Worm (Caenorhabditis elegans) whole organism, early embryonic: ENCODE measurements around the gene T22C8.6.

Experiments used
- B0310.2 ChIP-seq: sonication (generic microtip); optimal IDR thresholded peaks from 2 replicates; lab custom pipeline; 2016; ENCODE audit warnings: mild to moderate bottlenecking, missing genetic modification characterization, missing compliant biosample characterization
- F13C5.2 ChIP-seq: sonication (generic microtip); optimal IDR thresholded peaks from 2 replicates; lab custom pipeline; 2017; ENCODE audit warnings: mild to moderate bottlenecking, missing genetic modification characterization, inconsistent platforms, missing compliant biosample characterization
- aly-1 ChIP-seq: sonication (generic microtip); optimal IDR thresholded peaks from 2 replicates; lab custom pipeline; 2016; ENCODE audit warnings: missing genetic modification characterization, missing compliant biosample characterization
- ama-1 ChIP-seq: fragments of 150-350 bp; optimal IDR thresholded peaks from 2 replicates; lab custom pipeline; 2014
- ceh-13 ChIP-seq: fragments of 200-800 bp; sonication (Bioruptor generic); optimal IDR thresholded peaks from 2 replicates; lab custom pipeline; 2018; ENCODE audit warnings: mild to moderate bottlenecking, missing genetic modification characterization, missing compliant biosample characterization
- ceh-36 ChIP-seq: sonication (generic microtip); optimal IDR thresholded peaks from 2 replicates; lab custom pipeline; 2016; ENCODE audit warnings: missing genetic modification characterization, inconsistent platforms, missing compliant biosample characterization
- ets-7 ChIP-seq: sonication (generic microtip); optimal IDR thresholded peaks from 2 replicates; lab custom pipeline; 2016; ENCODE audit warnings: missing genotype, missing genetic modification characterization, missing compliant biosample characterization
- flt-1 ChIP-seq: fragments of 200-800 bp; sonication (Bioruptor generic); IDR thresholded peaks from 2 replicates; pipeline ENCODE4 v1.3.6; 2022; ENCODE audit warnings: missing genetic modification characterization, missing compliant biosample characterization
- hmbx-1 ChIP-seq: sonication (generic microtip); optimal IDR thresholded peaks from 2 replicates; lab custom pipeline; 2016; ENCODE audit warnings: mild to moderate bottlenecking, missing genetic modification characterization, missing compliant biosample characterization
- hmg-4 ChIP-seq: fragments of 200-800 bp; sonication (Bioruptor generic); optimal IDR thresholded peaks from 2 replicates; lab custom pipeline; 2018; ENCODE audit warnings: mild to moderate bottlenecking, missing genetic modification characterization, missing compliant biosample characterization
- hnd-1 ChIP-seq: sonication (generic microtip); optimal IDR thresholded peaks from 2 replicates; lab custom pipeline; 2016; ENCODE audit warnings: missing genetic modification characterization, missing compliant biosample characterization
- pes-1 ChIP-seq: fragments of 200-800 bp; sonication (Bioruptor generic); IDR thresholded peaks from 2 replicates; pipeline ENCODE4 v1.3.6; 2022; ENCODE audit warnings: missing genetic modification reagents, missing genetic modification characterization, missing compliant biosample characterization
- scrt-1 ChIP-seq: fragments of 200-800 bp; sonication (Bioruptor generic); IDR thresholded peaks from 2 replicates; pipeline ENCODE4 v1.3.6; 2022; ENCODE audit warnings: missing genetic modification characterization, missing compliant biosample characterization
- sea-1 ChIP-seq: fragments of 200-800 bp; sonication (Bioruptor generic); conservative IDR thresholded peaks from 2 replicates; pipeline ENCODE4 v1.3.6; 2022; ENCODE audit warnings: missing genetic modification characterization, missing compliant biosample characterization
- tbx-11 ChIP-seq: fragments of 200-800 bp; sonication (Bioruptor generic); IDR thresholded peaks from 2 replicates; pipeline ENCODE4 v1.3.6; 2022; ENCODE audit warnings: missing genetic modification characterization, missing compliant biosample characterization
- tbx-37 ChIP-seq: fragments of 200-800 bp; sonication (Bioruptor generic); conservative IDR thresholded peaks from 2 replicates; pipeline ENCODE4 v1.3.6; 2022; ENCODE audit warnings: missing genetic modification reagents, missing genetic modification characterization, missing compliant biosample characterization
- tra-4 ChIP-seq: sonication (generic microtip); optimal IDR thresholded peaks from 2 replicates; lab custom pipeline; 2017; ENCODE audit warnings: missing genetic modification characterization, missing compliant biosample characterization

Gene T22C8.6

ce11 chrII:8630088-8630487 is at the start of gene T22C8.6:
TSS of gene T22C8.6 (minus strand) at chrII:8630281.
- TF ChIP-seq B0310.2 (tag; lab: Kevin White, UChicago) (no peak), ceh-13 (GFP tag; lab: Kevin White, UChicago) (no peak), tra-4 (tag; lab: Kevin White, UChicago) (no peak), aly-1 (tag; lab: Kevin White, UChicago) (no peak), sea-1 (GFP tag; lab: Robert Waterston, UW) (no peak), hmbx-1 (tag; lab: Kevin White, UChicago) (no peak), hmg-4 (GFP tag; lab: Kevin White, UChicago) (no peak), F13C5.2 (tag; lab: Kevin White, UChicago) (no peak), ets-7 (tag; lab: Kevin White, UChicago) (no peak), tbx-11 (GFP tag; lab: Robert Waterston, UW) (no peak), tbx-37 (GFP tag; lab: Robert Waterston, UW) (no peak), scrt-1 (no peak), ceh-36 (tag; lab: Kevin White, UChicago) (no peak), ama-1 (lab: Kevin White, UChicago) (no peak), pes-1 (GFP tag; lab: Robert Waterston, UW) (no peak), flt-1 (GFP tag; lab: Robert Waterston, UW) (no peak), hnd-1 (tag; lab: Kevin White, UChicago) (no peak)

ce11 chrII:8679799-8680198 is 49.7 kb upstream of the T22C8.6 start:
- TF ChIP-seq aly-1 (tag; lab: Kevin White, UChicago) (no peak), ama-1 (lab: Kevin White, UChicago) (no peak), hmbx-1 (tag; lab: Kevin White, UChicago) (no peak)

ce11 chrII:8675369-8675768 is 45.3 kb upstream of the T22C8.6 start:
- TF ChIP-seq ceh-13 (GFP tag; lab: Kevin White, UChicago) (no peak), hmbx-1 (tag; lab: Kevin White, UChicago) (no peak), pes-1 (GFP tag; lab: Robert Waterston, UW) (no peak), tbx-11 (GFP tag; lab: Robert Waterston, UW) (no peak), ama-1 (lab: Kevin White, UChicago) (no peak), hnd-1 (tag; lab: Kevin White, UChicago) (no peak), scrt-1 (no peak), flt-1 (GFP tag; lab: Robert Waterston, UW) (no peak), B0310.2 (tag; lab: Kevin White, UChicago) (no peak), aly-1 (tag; lab: Kevin White, UChicago) (no peak), tbx-37 (GFP tag; lab: Robert Waterston, UW) (no peak), hmg-4 (GFP tag; lab: Kevin White, UChicago) (no peak), F13C5.2 (tag; lab: Kevin White, UChicago) (no peak), ets-7 (tag; lab: Kevin White, UChicago) (no peak), ceh-36 (tag; lab: Kevin White, UChicago) (no peak)

ce11 chrII:8670835-8671234 is 40.8 kb upstream of the T22C8.6 start:
- no peak for TF ChIP-seq pes-1 (GFP tag; lab: Robert Waterston, UW)
- no peak for TF ChIP-seq ets-7 (tag; lab: Kevin White, UChicago)
- TF ChIP-seq hnd-1 (tag; lab: Kevin White, UChicago) = no peak
- no peak for TF ChIP-seq F13C5.2 (tag; lab: Kevin White, UChicago)
- TF ChIP-seq tbx-37 (GFP tag; lab: Robert Waterston, UW) = no peak
- no peak for TF ChIP-seq ama-1 (lab: Kevin White, UChicago)
- no peak for TF ChIP-seq ceh-13 (GFP tag; lab: Kevin White, UChicago)
- TF ChIP-seq sea-1 (GFP tag; lab: Robert Waterston, UW) = no peak
- no peak for TF ChIP-seq tbx-11 (GFP tag; lab: Robert Waterston, UW)

ce11 chrII:8668871-8669270 is 38.8 kb upstream of the T22C8.6 start:
- no peak for TF ChIP-seq ceh-13 (GFP tag; lab: Kevin White, UChicago)
- no peak for TF ChIP-seq sea-1 (GFP tag; lab: Robert Waterston, UW)
- TF ChIP-seq hmg-4 (GFP tag; lab: Kevin White, UChicago) = no peak
- no peak for TF ChIP-seq tbx-11 (GFP tag; lab: Robert Waterston, UW)
- no peak for TF ChIP-seq ceh-36 (tag; lab: Kevin White, UChicago)
- no peak for TF ChIP-seq flt-1 (GFP tag; lab: Robert Waterston, UW)
- TF ChIP-seq pes-1 (GFP tag; lab: Robert Waterston, UW) = no peak
- TF ChIP-seq aly-1 (tag; lab: Kevin White, UChicago) = no peak
- no peak for TF ChIP-seq ama-1 (lab: Kevin White, UChicago)
- no peak for TF ChIP-seq tbx-37 (GFP tag; lab: Robert Waterston, UW)
- TF ChIP-seq ets-7 (tag; lab: Kevin White, UChicago) = no peak

- TF ChIP-seq F13C5.2 (tag; lab: Kevin White, UChicago) (no peak), tbx-11 (GFP tag; lab: Robert Waterston, UW) (no peak), hmbx-1 (tag; lab: Kevin White, UChicago) (no peak), pes-1 (GFP tag; lab: Robert Waterston, UW) (no peak), ama-1 (lab: Kevin White, UChicago) (no peak), ceh-36 (tag; lab: Kevin White, UChicago) (no peak), ceh-13 (GFP tag; lab: Kevin White, UChicago) (no peak), aly-1 (tag; lab: Kevin White, UChicago) (no peak)
These were observed 34.5 kb upstream of the T22C8.6 start, which contains the start of gene etc-1 for ce11 chrII:8664533-8664932. TSS of gene etc-1 (plus strand) at chrII:8664833.

ce11 chrII:8661539-8661938 is 31.5 kb upstream of the T22C8.6 start, which contains the start of the genes piga-1 and eif-2Bepsilon:
TSS of gene piga-1 (minus strand) at chrII:8661712.
TSS of gene eif-2Bepsilon (plus strand) at chrII:8661869.
- no peak for TF ChIP-seq ceh-13 (GFP tag; lab: Kevin White, UChicago)
- TF ChIP-seq aly-1 (tag; lab: Kevin White, UChicago) = no peak
- no peak for TF ChIP-seq hnd-1 (tag; lab: Kevin White, UChicago)
